Worm (Caenorhabditis elegans): ENCODE results near the gene sas-7.

The sas-7 gene

DNA sequence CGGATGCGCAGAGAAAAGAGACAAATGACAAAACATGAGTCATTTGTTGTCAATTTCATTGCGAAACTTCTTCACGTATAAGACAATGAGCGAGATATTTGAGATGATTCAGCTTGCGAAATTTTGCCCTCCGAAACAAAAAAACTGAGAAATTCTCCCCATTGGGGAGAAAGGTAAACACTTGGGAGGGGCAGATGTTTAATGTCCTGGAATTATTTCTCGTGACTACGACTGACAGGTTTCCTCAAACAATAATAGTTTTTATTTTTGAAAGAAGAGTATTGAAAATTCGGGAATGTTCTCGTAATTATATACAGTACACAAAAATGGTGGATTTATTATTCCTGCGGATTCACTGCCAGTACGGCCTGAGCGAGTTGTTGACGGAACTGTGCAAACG is 10.4 kb downstream of the sas-7 start:
- TF ChIP-seq snpc-4 (tag; optimal IDR thresholded peaks at IDR 0.05) (no peak), lsy-2 (tag; optimal IDR thresholded peaks at IDR 0.05) (no peak), elt-1 (tag; optimal IDR thresholded peaks at IDR 0.05; ENCODE audit: borderline replicate concordance, insufficient read depth) (no peak), mep-1 (tag; optimal IDR thresholded peaks at IDR 0.05) (no peak), zip-8 (tag; optimal IDR thresholded peaks at IDR 0.05) (no peak), pha-4 (tag; optimal IDR thresholded peaks at IDR 0.05) (no peak), unc-39 (tag; optimal IDR thresholded peaks at IDR 0.05) (no peak), sptf-1 (tag; optimal IDR thresholded peaks at IDR 0.05) (no peak), lin-13 (tag; optimal IDR thresholded peaks at IDR 0.05) (no peak), hlh-1 (tag; optimal IDR thresholded peaks at IDR 0.05) (no peak), ztf-11 (tag; optimal IDR thresholded peaks at IDR 0.05) (no peak), nhr-12 (tag; optimal IDR thresholded peaks at IDR 0.05) (no peak)

DNA sequence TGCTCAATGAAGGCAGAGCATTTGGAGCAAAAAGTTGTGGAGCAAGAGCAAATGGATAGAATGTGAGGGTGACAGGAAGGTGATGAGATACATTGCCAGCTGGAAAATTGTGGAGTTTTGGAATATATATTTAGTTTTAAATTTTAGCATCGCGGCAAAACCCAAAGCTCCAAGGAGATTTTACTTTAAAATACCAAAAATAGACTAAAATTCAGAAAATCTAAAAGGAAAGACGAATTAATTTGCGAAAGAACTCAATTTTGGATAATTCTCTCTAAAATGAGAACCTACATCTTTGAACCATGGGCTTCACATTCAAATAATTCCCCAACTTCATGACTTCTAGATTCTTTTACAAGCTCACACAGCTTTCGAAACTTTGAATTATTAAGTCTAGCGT is 11.7 kb downstream of the sas-7 start, which contains the start of gene T07C4.12:
Gene T07C4.12, minus strand, starts transcription at position 101 of the 400 bp plus-strand sequence.
- TF ChIP-seq drap-1 (GFP tag; optimal IDR thresholded peaks at IDR 0.05) (no peak), blmp-1 (tag; optimal IDR thresholded peaks at IDR 0.05) (no peak), flh-1 (GFP tag; optimal IDR thresholded peaks at IDR 0.05) (no peak), lsy-2 (tag; optimal IDR thresholded peaks at IDR 0.05) (no peak), snpc-4 (tag; optimal IDR thresholded peaks at IDR 0.05) (no peak), ham-2 (GFP tag; optimal IDR thresholded peaks at IDR 0.05) (no peak), pha-4 (tag; optimal IDR thresholded peaks at IDR 0.05) (no peak), zip-8 (tag; optimal IDR thresholded peaks at IDR 0.05) (no peak), M03D4.4 (tag; optimal IDR thresholded peaks at IDR 0.05) (no peak), nhr-28 (tag; optimal IDR thresholded peaks at IDR 0.05) (no peak), ceh-43 (GFP tag; optimal IDR thresholded peaks at IDR 0.05) (no peak), cnd-1 (tag; optimal IDR thresholded peaks at IDR 0.05) (no peak), ztf-11 (tag; optimal IDR thresholded peaks at IDR 0.05) (no peak), ceh-39 (tag; optimal IDR thresholded peaks at IDR 0.05) (no peak), bed-3 (GFP tag; optimal IDR thresholded peaks at IDR 0.05) (no peak)

DNA sequence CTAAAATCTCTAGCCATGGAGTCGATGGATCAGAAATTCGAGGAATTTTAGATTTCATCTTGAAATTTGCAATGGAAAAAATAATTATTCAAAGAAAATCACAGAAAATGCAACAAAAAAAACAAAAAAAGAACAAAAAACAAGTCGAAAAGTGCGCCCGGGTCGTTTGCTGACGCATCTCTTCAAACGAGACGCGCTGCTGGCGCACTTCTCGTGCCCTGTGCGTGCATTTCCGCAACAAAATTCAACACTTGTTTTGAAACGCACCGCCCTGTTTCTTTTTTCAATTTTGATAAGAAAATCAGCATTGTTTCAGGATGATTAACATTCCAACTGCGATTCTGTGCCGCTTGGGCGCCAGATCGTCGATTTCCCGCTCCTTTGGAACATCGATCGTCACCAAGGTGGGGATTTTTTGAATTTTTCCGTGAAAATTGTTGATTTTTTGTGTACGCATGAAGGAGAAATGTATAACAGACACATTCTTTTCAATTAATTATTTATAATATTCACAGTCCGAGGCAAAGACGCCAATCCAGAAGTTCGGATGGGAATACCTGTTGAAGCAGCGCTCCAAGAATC is 13.2 kb downstream of the sas-7 start, which contains the start of the genes jmjd-4 and mev-1:
Gene jmjd-4, minus strand, starts transcription at position 58 of the 582 bp plus-strand sequence.
Gene mev-1, plus strand, starts transcription at position 317 of the 582 bp plus-strand sequence.
- TF ChIP-seq ceh-43 (GFP tag; optimal IDR thresholded peaks at IDR 0.05) (no peak), lin-32 (GFP tag; optimal IDR thresholded peaks at IDR 0.05) (no peak), M03D4.4 (tag; optimal IDR thresholded peaks at IDR 0.05) (peak; percentile 65), mep-1 (tag; optimal IDR thresholded peaks at IDR 0.05) (peak; percentile 61), cnd-1 (tag; optimal IDR thresholded peaks at IDR 0.05) (no peak), unc-62 (GFP tag; optimal IDR thresholded peaks at IDR 0.05) (no peak), drap-1 (GFP tag; optimal IDR thresholded peaks at IDR 0.05) (peak; percentile 5), elt-1 (tag; optimal IDR thresholded peaks at IDR 0.05; ENCODE audit: borderline replicate concordance, insufficient read depth) (no peak), lin-13 (tag; optimal IDR thresholded peaks at IDR 0.05) (peak; percentile 67), mls-2 (tag; optimal IDR thresholded peaks at IDR 0.05) (peak; percentile 42), elt-3 (tag; optimal IDR thresholded peaks at IDR 0.05) (no peak), ztf-11 (tag; optimal IDR thresholded peaks at IDR 0.05) (peak; percentile 17), sem-2 (GFP tag; optimal IDR thresholded peaks at IDR 0.05) (no peak), pha-4 (tag; optimal IDR thresholded peaks at IDR 0.05) (peak; percentile 72), bed-3 (GFP tag; optimal IDR thresholded peaks at IDR 0.05) (no peak), lsy-2 (tag; optimal IDR thresholded peaks at IDR 0.05) (peak; percentile 75), nhr-28 (tag; optimal IDR thresholded peaks at IDR 0.05) (no peak), ces-1 (GFP tag; optimal IDR thresholded peaks at IDR 0.05) (peak; percentile 3), ceh-39 (tag; optimal IDR thresholded peaks at IDR 0.05) (no peak), nhr-2 (tag; optimal IDR thresholded peaks at IDR 0.05) (no peak), flh-1 (GFP tag; optimal IDR thresholded peaks at IDR 0.05) (no peak), nhr-12 (tag; optimal IDR thresholded peaks at IDR 0.05) (no peak), ceh-83 (GFP tag; optimal IDR thresholded peaks at IDR 0.05) (no peak), nhr-237 (tag; optimal IDR thresholded peaks at IDR 0.05) (peak; percentile 28), sptf-1 (tag; optimal IDR thresholded peaks at IDR 0.05) (peak; percentile 76), snpc-4 (tag; optimal IDR thresholded peaks at IDR 0.05) (no peak), zip-8 (tag; optimal IDR thresholded peaks at IDR 0.05) (no peak), ham-2 (GFP tag; optimal IDR thresholded peaks at IDR 0.05) (no peak), blmp-1 (tag; optimal IDR thresholded peaks at IDR 0.05) (no peak), unc-39 (tag; optimal IDR thresholded peaks at IDR 0.05) (no peak), nhr-76 (tag; optimal IDR thresholded peaks at IDR 0.05) (no peak), hlh-1 (tag; optimal IDR thresholded peaks at IDR 0.05) (peak; percentile 73), mab-5 (tag; optimal IDR thresholded peaks at IDR 0.05) (peak; percentile 8), unc-120 (tag; optimal IDR thresholded peaks at IDR 0.05; ENCODE audit: poor library complexity, severe bottlenecking) (no peak), tbx-8 (GFP tag; optimal IDR thresholded peaks at IDR 0.05) (no peak)
